Fruit fly (Drosophila melanogaster) whole organism, embryonic: ENCODE measurements around the gene CG12522.
A peak's percentile ranks its signal among the peaks of the same experiment; 100 is the strongest.

Experiments
- Blimp-1 ChIP-seq: fragments of 200-800 bp; sonication (Bioruptor generic); optimal IDR thresholded peaks from 3 replicates; lab custom pipeline; 2018; ENCODE audit warnings: missing biosample characterization, missing genetic modification characterization, mild to moderate bottlenecking, moderate library complexity, missing genetic modification reagents
- CG10431 ChIP-seq: fragments of 200-800 bp; sonication (Bioruptor generic); optimal IDR thresholded peaks from 3 replicates; lab custom pipeline; 2018; ENCODE audit warnings: missing biosample characterization, mild to moderate bottlenecking, missing genetic modification characterization
- CG10565 ChIP-seq: fragments of 200-800 bp; sonication (Bioruptor generic); optimal IDR thresholded peaks from 3 replicates; lab custom pipeline; 2016; ENCODE audit warnings: missing biosample characterization, mild to moderate bottlenecking, missing genetic modification characterization
- CG10654 ChIP-seq: fragments of 200-800 bp; sonication (Bioruptor generic); optimal IDR thresholded peaks from 2 replicates; lab custom pipeline; 2016; ENCODE audit warnings: missing biosample characterization, missing genetic modification characterization
- CG11456 ChIP-seq: fragments of 200-800 bp; sonication (Bioruptor generic); IDR thresholded peaks from 3 replicates; pipeline ENCODE4 v1.3.6; 2022; ENCODE audit warnings: missing biosample characterization, missing genetic modification characterization
- CG12155 ChIP-seq: fragments of 200-800 bp; sonication (Bioruptor generic); optimal IDR thresholded peaks from 3 replicates; lab custom pipeline; 2016; ENCODE audit warnings: missing biosample characterization, missing genetic modification characterization
- CG13775 ChIP-seq: fragments of 200-800 bp; sonication (Bioruptor generic); optimal IDR thresholded peaks from 3 replicates; lab custom pipeline; 2017; ENCODE audit warnings: missing biosample characterization, mild to moderate bottlenecking, missing genetic modification characterization
- CG1603 ChIP-seq: fragments of 200-800 bp; sonication (Bioruptor generic); optimal IDR thresholded peaks from 2 replicates; lab custom pipeline; 2019; ENCODE audit warnings: missing biosample characterization, mild to moderate bottlenecking, missing genetic modification characterization, moderate library complexity
- CG17359 ChIP-seq: fragments of 200-800 bp; sonication (Bioruptor generic); optimal IDR thresholded peaks from 3 replicates; lab custom pipeline; 2018; ENCODE audit warnings: missing biosample characterization, mild to moderate bottlenecking, missing genetic modification characterization, moderate library complexity
- CG2202 ChIP-seq: fragments of 200-800 bp; sonication (Bioruptor generic); optimal IDR thresholded peaks from 2 replicates; lab custom pipeline; 2018; ENCODE audit warnings: missing biosample characterization, mild to moderate bottlenecking, missing genetic modification characterization
- CG3065 ChIP-seq: fragments of 200-800 bp; sonication (Bioruptor generic); optimal IDR thresholded peaks from 2 replicates; lab custom pipeline; 2016; ENCODE audit warnings: missing biosample characterization, missing genetic modification characterization
- CG3726 ChIP-seq: fragments of 200-800 bp; sonication (Bioruptor generic); IDR thresholded peaks from 3 replicates; pipeline ENCODE4, ENCODE4 v1.3.6; 2022; ENCODE audit warnings: missing biosample characterization, missing genetic modification characterization
- CG5245 ChIP-seq: fragments of 200-800 bp; sonication (Bioruptor generic); optimal IDR thresholded peaks from 3 replicates; lab custom pipeline; 2016; ENCODE audit warnings: missing biosample characterization, missing genetic modification characterization
- CG5953 ChIP-seq: fragments of 200-800 bp; sonication (Bioruptor generic); IDR thresholded peaks from 2 replicates; pipeline ENCODE4 v1.3.6; 2022; ENCODE audit warnings: missing biosample characterization, missing genetic modification characterization
- CG7357 ChIP-seq: fragments of 200-800 bp; sonication (Bioruptor generic); IDR thresholded peaks from 3 replicates; pipeline ENCODE4 v1.3.6; 2022; ENCODE audit warnings: missing biosample characterization, missing genetic modification characterization
- CG8765 ChIP-seq: fragments of 200-800 bp; sonication (Bioruptor generic); IDR thresholded peaks from 2 replicates; pipeline ENCODE4 v1.3.6; 2022; ENCODE audit warnings: missing biosample characterization, missing genetic modification characterization
- CG9609 ChIP-seq: fragments of 200-800 bp; sonication (Bioruptor generic); optimal IDR thresholded peaks from 3 replicates; lab custom pipeline; 2016; ENCODE audit warnings: missing biosample characterization, missing genetic modification characterization
- CG9797 ChIP-seq: fragments of 200-800 bp; sonication (Bioruptor generic); optimal IDR thresholded peaks from 3 replicates; lab custom pipeline; 2018; ENCODE audit warnings: missing biosample characterization, mild to moderate bottlenecking, missing genetic modification characterization
- CHES-1-like ChIP-seq: fragments of 200-800 bp; sonication (Bioruptor generic); optimal IDR thresholded peaks from 2 replicates; lab custom pipeline; 2016; ENCODE audit warnings: missing biosample characterization, missing genetic modification characterization
- CoRest ChIP-seq: fragments of 200-800 bp; sonication (Bioruptor generic); optimal IDR thresholded peaks from 3 replicates; lab custom pipeline; 2018; ENCODE audit warnings: missing biosample characterization, mild to moderate bottlenecking, missing genetic modification characterization, moderate library complexity
- Dip3 ChIP-seq: fragments of 200-800 bp; sonication (Bioruptor generic); optimal IDR thresholded peaks from 3 replicates; lab custom pipeline; 2016; ENCODE audit warnings: missing biosample characterization, missing genetic modification characterization
- E2f2 ChIP-seq: fragments of 200-800 bp; sonication (Bioruptor generic); IDR thresholded peaks from 2 replicates; pipeline ENCODE4 v1.3.6; 2022; ENCODE audit warnings: missing biosample characterization, missing genetic modification characterization
- Ets65A ChIP-seq: fragments of 200-800 bp; sonication (Bioruptor generic); peaks from one replicate; lab custom pipeline; 2016; ENCODE audit warnings: missing biosample characterization, missing genetic modification characterization
- Fer3 ChIP-seq: fragments of 200-800 bp; sonication (Bioruptor generic); optimal IDR thresholded peaks from 2 replicates; lab custom pipeline; 2018; ENCODE audit warnings: missing biosample characterization, mild to moderate bottlenecking, missing genetic modification characterization, moderate library complexity
- GATAe ChIP-seq: fragments of 200-800 bp; sonication (Bioruptor generic); conservative IDR thresholded peaks from 2 replicates; pipeline ENCODE4 v1.3.6; 2022; ENCODE audit warnings: missing biosample characterization, missing genetic modification characterization
- HLH3B ChIP-seq: fragments of 200-800 bp; sonication (Bioruptor generic); IDR thresholded peaks from 2 replicates; pipeline ENCODE4 v1.3.6; 2022; ENCODE audit warnings: missing biosample characterization, missing genetic modification characterization
- Hsf ChIP-seq: fragments of 200-800 bp; sonication (Bioruptor generic); optimal IDR thresholded peaks from 3 replicates; lab custom pipeline; 2016; ENCODE audit warnings: missing biosample characterization, missing genetic modification characterization
- Jarid2 ChIP-seq: fragments of 200-800 bp; sonication (Bioruptor generic); optimal IDR thresholded peaks from 3 replicates; lab custom pipeline; 2017; ENCODE audit warnings: mild to moderate bottlenecking, missing biosample characterization, missing genetic modification reagents, missing genetic modification characterization
- Kr ChIP-seq: fragments of 200-800 bp; sonication (Bioruptor generic); optimal IDR thresholded peaks from 2 replicates; lab custom pipeline; 2017; ENCODE audit warnings: missing biosample characterization, mild to moderate bottlenecking, missing genetic modification characterization
- Lim3 ChIP-seq: fragments of 200-800 bp; sonication (Bioruptor generic); IDR thresholded peaks from 2 replicates; pipeline ENCODE4 v1.3.6; 2022; ENCODE audit warnings: missing biosample characterization, missing genetic modification characterization
- Mad ChIP-seq: fragments of 200-800 bp; sonication (Bioruptor generic); optimal IDR thresholded peaks from 2 replicates; lab custom pipeline; 2016; ENCODE audit warnings: missing biosample characterization, missing genetic modification characterization
- Poxn ChIP-seq: fragments of 200-800 bp; sonication (Bioruptor generic); IDR thresholded peaks from 2 replicates; pipeline ENCODE4 v1.3.6; 2022; ENCODE audit warnings: missing biosample characterization, missing genetic modification characterization
- Rfx ChIP-seq: fragments of 200-800 bp; sonication (Bioruptor generic); IDR thresholded peaks from 2 replicates; pipeline ENCODE4 v1.3.6; 2022; ENCODE audit warnings: missing biosample characterization, missing genetic modification characterization
- cg ChIP-seq: fragments of 200-800 bp; sonication (Bioruptor generic); optimal IDR thresholded peaks from 3 replicates; lab custom pipeline; 2019; ENCODE audit warnings: missing biosample characterization, mild to moderate bottlenecking, missing genetic modification characterization, moderate library complexity
- danr ChIP-seq: fragments of 200-800 bp; sonication (Bioruptor generic); IDR thresholded peaks from 2 replicates; pipeline ENCODE4 v1.3.6; 2022; ENCODE audit warnings: missing biosample characterization, missing genetic modification characterization
- dm ChIP-seq: fragments of 200-800 bp; sonication (Bioruptor generic); optimal IDR thresholded peaks from 3 replicates; lab custom pipeline; 2016; ENCODE audit warnings: missing biosample characterization, missing genetic modification characterization
- en ChIP-seq: fragments of 200-800 bp; sonication (Bioruptor generic); optimal IDR thresholded peaks from 2 replicates; lab custom pipeline; 2016; ENCODE audit warnings: missing biosample characterization, missing genetic modification characterization
- ftz-f1 ChIP-seq: fragments of 200-800 bp; sonication (Bioruptor generic); optimal IDR thresholded peaks from 2 replicates; lab custom pipeline; 2016; ENCODE audit warnings: missing biosample characterization, missing genetic modification characterization
- gsb ChIP-seq: fragments of 200-800 bp; sonication (Bioruptor generic); IDR thresholded peaks from 2 replicates; pipeline ENCODE4 v1.3.6; 2022; ENCODE audit warnings: missing biosample characterization, missing genetic modification characterization
- h ChIP-seq: fragments of >200 bp; optimal IDR thresholded peaks from 2 replicates; lab custom pipeline; 2017
- her ChIP-seq: fragments of 200-800 bp; sonication (Bioruptor generic); optimal IDR thresholded peaks from 2 replicates; lab custom pipeline; 2016; ENCODE audit warnings: missing biosample characterization, missing genetic modification characterization
- lmd ChIP-seq: fragments of 200-800 bp; sonication (Bioruptor generic); IDR thresholded peaks from 2 replicates; pipeline ENCODE4 v1.3.6; 2022; ENCODE audit warnings: missing biosample characterization, missing genetic modification characterization
- nerfin-1 ChIP-seq: fragments of 200-800 bp; sonication (Bioruptor generic); optimal IDR thresholded peaks from 3 replicates; lab custom pipeline; 2019; ENCODE audit warnings: missing biosample characterization, mild to moderate bottlenecking, missing genetic modification characterization, moderate library complexity
- pfk ChIP-seq: fragments of 200-800 bp; sonication (Bioruptor generic); optimal IDR thresholded peaks from 2 replicates; lab custom pipeline; 2018; ENCODE audit warnings: missing biosample characterization, mild to moderate bottlenecking, missing genetic modification characterization, moderate library complexity
- sens-2 ChIP-seq: fragments of 200-800 bp; sonication (Bioruptor generic); IDR thresholded peaks from 2 replicates; pipeline ENCODE4 v1.3.6; 2022; ENCODE audit warnings: missing biosample characterization, missing genetic modification characterization
- shn ChIP-seq: fragments of 200-800 bp; sonication (Bioruptor generic); optimal IDR thresholded peaks from 3 replicates; lab custom pipeline; 2016; ENCODE audit warnings: missing biosample characterization, missing genetic modification characterization
- trh ChIP-seq: fragments of 200-800 bp; sonication (Bioruptor generic); optimal IDR thresholded peaks from 2 replicates; lab custom pipeline; 2016; ENCODE audit warnings: missing biosample characterization, missing genetic modification characterization
- unc-4 ChIP-seq: fragments of 200-800 bp; sonication (Bioruptor generic); IDR thresholded peaks from 2 replicates; pipeline ENCODE4 v1.3.6; 2022; ENCODE audit warnings: missing biosample characterization, missing genetic modification characterization; ENCODE audit not compliant: partially characterized antibody
- usp ChIP-seq: fragments of >200 bp; optimal IDR thresholded peaks from 2 replicates; lab custom pipeline; 2017; ENCODE audit warnings: missing biosample characterization, missing genetic modification characterization
- wdn ChIP-seq: fragments of 200-800 bp; sonication (Bioruptor generic); IDR thresholded peaks from 2 replicates; pipeline ENCODE4 v1.3.6; 2022; ENCODE audit warnings: missing biosample characterization, missing genetic modification characterization
- zfh2 ChIP-seq: fragments of 200-800 bp; sonication (Bioruptor generic); optimal IDR thresholded peaks from 2 replicates; lab custom pipeline; 2016; ENCODE audit warnings: missing biosample characterization, missing genetic modification characterization

The CG12522 gene

dm6 chr3L:11118627-11119395 is 10.8 kb downstream of the CG12522 start (continued):
- TF ChIP-seq CG13775 (no peak), Rfx (peak; percentile 65; the same call in 1 of the 2 replicates), shn (GFP tag; lab: Kevin White, UChicago) (peak; percentile 58), CG7357 (GFP tag; lab: Robert Waterston, UW) (no peak), Dip3 (GFP tag; lab: Kevin White, UChicago) (peak; percentile 31), CG9609 (GFP tag; lab: Kevin White, UChicago) (peak; percentile 16), CG5245 (GFP tag; lab: Kevin White, UChicago) (peak; percentile 45), gsb (peak; percentile 59; the same call in 1 of the 2 replicates), Mad (GFP tag; lab: Kevin White, UChicago) (peak; percentile 7), Hsf (GFP tag; lab: Kevin White, UChicago) (peak; percentile 38), CG1603 (tag; lab: Kevin White, UChicago) (peak; percentile 64), CG3726 (GFP tag; lab: Robert Waterston, UW) (no peak), CG8765 (no peak), lmd (GFP tag; lab: Robert Waterston, UW) (no peak; the same call in 1 of the 2 replicates), CG3065 (GFP tag; lab: Kevin White, UChicago) (peak; percentile 34), CG10654 (GFP tag; lab: Kevin White, UChicago) (peak; percentile 8), E2f2 (peak; percentile 50; the same call in 1 of the 2 replicates), her (GFP tag; lab: Kevin White, UChicago) (peak; percentile 1), nerfin-1 (tag; lab: Kevin White, UChicago) (peak; percentile 86), CG17359 (peak; percentile 73), HLH3B (peak; percentile 33; the same call in 1 of the 2 replicates), usp (GFP tag; lab: Kevin White, UChicago) (no peak), Lim3 (GFP tag; lab: Robert Waterston, UW) (no peak), Kr (peak; percentile 83), CG2202 (tag; lab: Kevin White, UChicago) (peak; percentile 69), CG5953 (peak; percentile 49), h (lab: Kevin White, UChicago) (no peak), dm (GFP tag; lab: Kevin White, UChicago) (peak; percentile 62), CHES-1-like (GFP tag; lab: Kevin White, UChicago) (peak; percentile 84), ftz-f1 (GFP tag; lab: Kevin White, UChicago) (peak; percentile 19), CG11456 (GFP tag; lab: Robert Waterston, UW) (peak; percentile 81; the same call in 2 of the 3 replicates), danr (GFP tag; lab: Robert Waterston, UW) (peak; percentile 20; the same call in 1 of the 2 replicates), cg (GFP tag; lab: Kevin White, UChicago) (peak; percentile 99), en (GFP tag; lab: Kevin White, UChicago) (peak; percentile 47), Fer3 (peak; percentile 71), Blimp-1 (GFP tag; lab: Kevin White, UChicago) (peak; percentile 55), CG10565 (GFP tag; lab: Kevin White, UChicago) (no peak), Ets65A (GFP tag; lab: Kevin White, UChicago) (no peak), pfk (GFP tag; lab: Kevin White, UChicago) (peak; percentile 82), CG10431 (GFP tag; lab: Kevin White, UChicago) (peak; percentile 86), sens-2 (peak; percentile 68), Jarid2 (GFP tag; lab: Kevin White, UChicago) (no peak), CoRest (tag; lab: Kevin White, UChicago) (peak; percentile 46), CG9797 (GFP tag; lab: Kevin White, UChicago) (peak; percentile 26), unc-4 (GFP tag; lab: Robert Waterston, UW) (0 out of 2 replicates have a peak, but pooled peaks have one; percentile 45), zfh2 (no peak), CG12155 (peak; percentile 61), trh (GFP tag; lab: Kevin White, UChicago) (peak; percentile 19), GATAe (GFP tag; lab: Robert Waterston, UW) (no peak), Poxn (no peak), wdn (peak; percentile 51; the same call in 1 of the 2 replicates)
